Fruit fly (Drosophila melanogaster): ENCODE data around the gene Mat89Ba.

The Mat89Ba gene

dm6 chr3R:16231385-16232307, 40.6 kb downstream of the Mat89Ba start:
- no peak for TF ChIP-seq CG10348 (GFP tag; IDR thresholded peaks at IDR 0.05)
- peak; percentile 41 for TF ChIP-seq CG34367 (tag; optimal IDR thresholded peaks at IDR 0.05)
- peak; percentile 91 for TF ChIP-seq EcR (GFP tag; optimal IDR thresholded peaks at IDR 0.05)
- TF ChIP-seq Pif1A (GFP tag; optimal IDR thresholded peaks at IDR 0.05), result peak; percentile 80
- peak; percentile 82 for TF ChIP-seq CG14655 (GFP tag; optimal IDR thresholded peaks at IDR 0.05)
- TF ChIP-seq CG12605 (GFP tag; IDR thresholded peaks at IDR 0.05), result no peak
- TF ChIP-seq CG32121 (GFP tag; IDR thresholded peaks at IDR 0.05), result no peak
- TF ChIP-seq Pif1B (GFP tag; optimal IDR thresholded peaks at IDR 0.05), result peak; percentile 56
- TF ChIP-seq CG9948 (tag; optimal IDR thresholded peaks at IDR 0.05), result peak; percentile 70
- TF ChIP-seq CG8301 (tag; optimal IDR thresholded peaks at IDR 0.05), result peak; percentile 75
- peak; percentile 35 for TF ChIP-seq CG13204 (GFP tag; optimal IDR thresholded peaks at IDR 0.05)
- peak; percentile 62 for TF ChIP-seq CG17806 (tag; optimal IDR thresholded peaks at IDR 0.05)
- peak; percentile 72 for TF ChIP-seq CG15710 (tag; optimal IDR thresholded peaks at IDR 0.05)
- TF ChIP-seq D1 (tag; optimal IDR thresholded peaks at IDR 0.05), result no peak
- peak; percentile 79 for TF ChIP-seq CG8159 (tag; optimal IDR thresholded peaks at IDR 0.05)
- TF ChIP-seq gl (tag; optimal IDR thresholded peaks at IDR 0.05), result no peak
- TF ChIP-seq Snoo (tag; optimal IDR thresholded peaks at IDR 0.05), result peak; percentile 48

DNA sequence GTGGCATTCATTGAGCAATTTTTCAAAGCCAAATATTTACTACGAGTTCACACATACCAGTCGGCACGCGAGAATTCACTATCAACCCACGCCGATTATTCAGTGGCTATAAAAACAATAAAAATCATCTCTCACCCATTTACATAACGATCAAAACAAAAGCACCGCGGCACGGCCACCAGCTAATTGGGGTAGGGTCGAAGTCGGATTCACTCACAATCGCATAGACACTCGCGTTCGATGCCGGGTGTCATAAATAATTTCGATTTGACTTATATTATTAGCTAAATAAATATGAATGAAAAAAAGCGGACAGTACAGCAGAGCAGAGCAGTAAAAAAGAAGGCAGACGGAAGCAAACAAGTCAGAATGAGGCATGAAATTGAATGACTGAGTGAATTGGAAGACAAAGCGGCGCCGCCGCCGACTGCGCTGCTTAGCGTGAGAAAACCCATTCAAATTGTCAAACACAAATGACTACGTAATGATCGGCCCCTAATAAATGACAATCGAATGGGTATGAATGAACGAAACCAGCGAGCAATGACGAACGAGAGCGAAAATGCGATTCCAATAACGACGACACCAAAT, 42.0 kb downstream of the Mat89Ba start:
- TF ChIP-seq CG8301 (tag; optimal IDR thresholded peaks at IDR 0.05) (no peak), CG12605 (GFP tag; IDR thresholded peaks at IDR 0.05) (no peak), CG14655 (GFP tag; optimal IDR thresholded peaks at IDR 0.05) (no peak), EcR (GFP tag; optimal IDR thresholded peaks at IDR 0.05) (no peak), CG34367 (tag; optimal IDR thresholded peaks at IDR 0.05) (no peak), Pif1A (GFP tag; optimal IDR thresholded peaks at IDR 0.05) (no peak), CG15710 (tag; optimal IDR thresholded peaks at IDR 0.05) (no peak), CG4496 (GFP tag; IDR thresholded peaks at IDR 0.05) (no peak), Pif1B (GFP tag; optimal IDR thresholded peaks at IDR 0.05) (no peak), rn (GFP tag; IDR thresholded peaks at IDR 0.05) (no peak)

DNA sequence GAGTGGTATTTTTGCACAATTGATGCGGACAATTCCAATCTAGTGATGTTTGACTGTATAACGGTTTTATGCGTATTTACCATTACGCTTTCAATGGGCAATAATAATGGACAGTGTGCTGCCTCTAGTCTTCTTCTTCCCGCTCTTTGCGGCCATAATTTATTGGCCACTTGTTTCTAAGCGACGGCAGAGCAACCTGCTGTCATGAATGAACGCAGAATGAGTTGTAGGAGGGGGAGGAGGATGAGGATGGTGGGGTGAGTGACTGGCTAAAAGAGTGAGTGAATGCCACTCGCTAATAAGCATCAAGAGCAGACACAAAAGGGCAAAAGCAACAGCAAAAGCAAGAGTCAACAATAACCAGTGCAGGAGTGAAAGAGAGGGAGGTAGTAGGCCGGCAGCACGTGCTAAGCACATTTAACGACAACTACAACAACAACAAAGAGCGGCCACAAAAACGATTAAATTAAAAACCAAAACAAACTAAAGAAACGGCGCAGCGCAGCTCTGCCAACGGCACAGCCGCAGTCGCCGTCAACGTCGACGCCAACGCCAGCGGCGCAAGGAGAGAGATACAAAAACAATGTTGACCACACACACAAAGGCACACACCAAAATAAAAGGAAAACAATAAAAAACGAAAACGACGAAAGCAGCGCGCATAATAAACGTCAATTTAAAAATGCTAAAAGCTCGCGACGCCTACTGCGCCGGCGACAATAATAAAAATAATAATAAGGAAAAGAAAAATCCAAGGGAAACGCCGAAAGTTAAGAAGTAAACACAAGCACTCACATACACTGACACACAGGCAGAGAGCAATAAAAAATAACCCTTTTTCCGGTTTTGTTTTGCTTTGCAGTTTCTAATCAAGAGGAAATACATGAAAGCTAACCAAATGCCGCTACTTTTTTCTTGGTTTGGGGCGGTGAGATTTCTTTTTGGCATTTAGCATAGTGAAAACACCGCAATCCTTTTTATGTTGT, 43.2 kb downstream of the Mat89Ba start:
- TF ChIP-seq Pif1A (GFP tag; optimal IDR thresholded peaks at IDR 0.05), result peak; percentile 48
- TF ChIP-seq EcR (GFP tag; optimal IDR thresholded peaks at IDR 0.05), result peak; percentile 90
- TF ChIP-seq Snoo (tag; optimal IDR thresholded peaks at IDR 0.05), result peak; percentile 50
- TF ChIP-seq CG14655 (GFP tag; optimal IDR thresholded peaks at IDR 0.05), result no peak
- TF ChIP-seq gl (tag; optimal IDR thresholded peaks at IDR 0.05), result peak; percentile 28
- peak; percentile 33 for TF ChIP-seq CG15710 (tag; optimal IDR thresholded peaks at IDR 0.05)
- TF ChIP-seq CG34367 (tag; optimal IDR thresholded peaks at IDR 0.05), result peak; percentile 11
- TF ChIP-seq CG8159 (tag; optimal IDR thresholded peaks at IDR 0.05), result peak; percentile 52
- TF ChIP-seq Pif1B (GFP tag; optimal IDR thresholded peaks at IDR 0.05), result peak; percentile 23
- no peak for TF ChIP-seq CG9948 (tag; optimal IDR thresholded peaks at IDR 0.05)
- peak; percentile 83 for TF ChIP-seq CG13204 (GFP tag; optimal IDR thresholded peaks at IDR 0.05)
- TF ChIP-seq rn (GFP tag; IDR thresholded peaks at IDR 0.05), result no peak

- TF ChIP-seq Ets98B (GFP tag; IDR thresholded peaks at IDR 0.05) (no peak), CG13204 (GFP tag; optimal IDR thresholded peaks at IDR 0.05) (peak; percentile 54), CG4496 (GFP tag; IDR thresholded peaks at IDR 0.05) (no peak), EcR (GFP tag; optimal IDR thresholded peaks at IDR 0.05) (peak; percentile 83)
Measured at dm6 chr3R:16227074-16227473, 45.1 kb downstream of the Mat89Ba start.

dm6 chr3R:16225760-16226159, 46.5 kb downstream of the Mat89Ba start:
- TF ChIP-seq EcR (GFP tag; optimal IDR thresholded peaks at IDR 0.05), result no peak
- TF ChIP-seq CG14655 (GFP tag; optimal IDR thresholded peaks at IDR 0.05), result no peak
- TF ChIP-seq Pif1A (GFP tag; optimal IDR thresholded peaks at IDR 0.05), result no peak
- TF ChIP-seq gl (tag; optimal IDR thresholded peaks at IDR 0.05), result no peak

DNA sequence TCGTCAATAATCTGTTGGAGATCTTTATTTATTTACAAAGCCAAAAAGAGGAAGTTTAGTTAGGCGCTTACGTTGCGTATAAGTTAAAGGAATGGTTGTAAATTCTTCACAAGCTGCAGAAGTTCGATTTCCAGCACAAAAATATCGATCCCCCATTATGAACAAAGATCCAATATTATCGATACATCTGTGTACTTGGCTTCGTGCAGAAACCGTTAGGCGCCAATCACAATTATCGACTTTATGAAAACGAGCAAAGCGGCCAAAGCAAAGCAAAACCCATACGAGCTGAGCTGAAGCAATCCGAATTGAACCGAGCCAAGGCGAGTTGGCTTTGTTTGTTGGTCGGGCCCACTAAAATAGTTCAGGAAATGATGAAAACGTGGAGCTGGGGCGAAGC, 46.9 kb downstream of the Mat89Ba start, which contains the start of gene tara:
TSS of gene tara (plus strand) at position 301 of the 400 bp plus-strand sequence.
- TF ChIP-seq CG13204 (GFP tag; optimal IDR thresholded peaks at IDR 0.05), result no peak
- no peak for TF ChIP-seq EcR (GFP tag; optimal IDR thresholded peaks at IDR 0.05)
- TF ChIP-seq CG8159 (tag; optimal IDR thresholded peaks at IDR 0.05), result no peak
- TF ChIP-seq CG32121 (GFP tag; IDR thresholded peaks at IDR 0.05), result no peak
- TF ChIP-seq gl (tag; optimal IDR thresholded peaks at IDR 0.05), result no peak
- TF ChIP-seq CG34367 (tag; optimal IDR thresholded peaks at IDR 0.05), result no peak
- no peak for TF ChIP-seq CG15710 (tag; optimal IDR thresholded peaks at IDR 0.05)
- no peak for TF ChIP-seq D1 (tag; optimal IDR thresholded peaks at IDR 0.05)
- TF ChIP-seq CG8301 (tag; optimal IDR thresholded peaks at IDR 0.05), result no peak
- no peak for TF ChIP-seq Pif1B (GFP tag; optimal IDR thresholded peaks at IDR 0.05)
- TF ChIP-seq rn (GFP tag; IDR thresholded peaks at IDR 0.05), result no peak
- TF ChIP-seq Ets98B (GFP tag; IDR thresholded peaks at IDR 0.05), result no peak
- no peak for TF ChIP-seq CG12605 (GFP tag; IDR thresholded peaks at IDR 0.05)

Data from whole organism, pupa.